Fruit fly (Drosophila melanogaster) whole organism, prepupa: ENCODE results near the gene 140up.

Experiments
- CG10631 ChIP-seq: fragments of 200-800 bp; sonication (Bioruptor generic); optimal IDR thresholded peaks from 2 replicates; lab custom pipeline; 2016; ENCODE audit warnings: missing biosample characterization, missing genetic modification characterization
- CG10669 ChIP-seq: fragments of 200-800 bp; sonication (Bioruptor generic); optimal IDR thresholded peaks from 3 replicates; lab custom pipeline; 2018; ENCODE audit warnings: missing biosample characterization, mild to moderate bottlenecking, missing genetic modification characterization, moderate library complexity
- CG11294 ChIP-seq: fragments of 200-800 bp; sonication (Bioruptor generic); IDR thresholded peaks from 2 replicates; pipeline ENCODE4 v1.3.6; 2022; ENCODE audit warnings: missing biosample characterization, missing genetic modification characterization
- CG11762 ChIP-seq: fragments of 200-800 bp; sonication (Bioruptor generic); optimal IDR thresholded peaks from 3 replicates; lab custom pipeline; 2016; ENCODE audit warnings: missing biosample characterization, missing genetic modification characterization; ENCODE audit not compliant: insufficient read depth
- CG11902 ChIP-seq: fragments of 200-800 bp; sonication (Bioruptor generic); optimal IDR thresholded peaks from 3 replicates; lab custom pipeline; 2016; ENCODE audit warnings: missing biosample characterization, missing genetic modification characterization
- CG15336 ChIP-seq: fragments of 200-800 bp; sonication (Bioruptor generic); IDR thresholded peaks from 2 replicates; pipeline ENCODE4 v1.3.6; 2022; ENCODE audit warnings: missing biosample characterization, missing genetic modification characterization
- CG1621 ChIP-seq: fragments of 200-800 bp; sonication (Bioruptor generic); optimal IDR thresholded peaks from 3 replicates; lab custom pipeline; 2018; ENCODE audit warnings: missing biosample characterization, mild to moderate bottlenecking, missing genetic modification characterization
- CG16779 ChIP-seq: fragments of 200-800 bp; sonication (Bioruptor generic); optimal IDR thresholded peaks from 3 replicates; lab custom pipeline; 2017; ENCODE audit warnings: missing biosample characterization, mild to moderate bottlenecking, missing genetic modification characterization
- CG3032 ChIP-seq: fragments of 200-800 bp; optimal IDR thresholded peaks from 2 replicates; lab custom pipeline; 2019; ENCODE audit warnings: missing biosample characterization, mild to moderate bottlenecking, missing genetic modification characterization, moderate library complexity
- CG31627 ChIP-seq: fragments of 200-800 bp; sonication (Bioruptor generic); optimal IDR thresholded peaks from 3 replicates; lab custom pipeline; 2016; ENCODE audit warnings: missing biosample characterization, missing genetic modification characterization
- CG32006 ChIP-seq: fragments of 200-800 bp; sonication (Bioruptor generic); optimal IDR thresholded peaks from 3 replicates; lab custom pipeline; 2017; ENCODE audit warnings: missing biosample characterization, mild to moderate bottlenecking, missing genetic modification characterization
- CG34406 ChIP-seq: fragments of 200-800 bp; sonication (Bioruptor generic); optimal IDR thresholded peaks from 3 replicates; lab custom pipeline; 2016; ENCODE audit warnings: missing biosample characterization, missing genetic modification characterization
- CG3919 ChIP-seq: fragments of 200-800 bp; sonication (Bioruptor generic); optimal IDR thresholded peaks from 3 replicates; lab custom pipeline; 2016; ENCODE audit warnings: missing biosample characterization, missing genetic modification characterization
- CG6163 ChIP-seq: fragments of 200-800 bp; sonication (Bioruptor generic); IDR thresholded peaks from 3 replicates; pipeline ENCODE4 v1.3.6; 2022; ENCODE audit warnings: missing biosample characterization, missing genetic modification characterization
- CG6276 ChIP-seq: fragments of 200-800 bp; sonication (Bioruptor generic); optimal IDR thresholded peaks from 2 replicates; lab custom pipeline; 2017; ENCODE audit warnings: missing biosample characterization, mild to moderate bottlenecking, missing genetic modification characterization
- CG6792 ChIP-seq: fragments of 200-800 bp; sonication (Bioruptor generic); optimal IDR thresholded peaks from 3 replicates; lab custom pipeline; 2016; ENCODE audit warnings: missing biosample characterization, missing genetic modification characterization
- CG6808 ChIP-seq: fragments of 200-800 bp; sonication (Bioruptor generic); optimal IDR thresholded peaks from 3 replicates; lab custom pipeline; 2017; ENCODE audit warnings: missing biosample characterization, missing genetic modification characterization, mild to moderate bottlenecking, moderate library complexity, missing genetic modification reagents
- CG6854 ChIP-seq: fragments of 200-800 bp; sonication (Bioruptor generic); optimal IDR thresholded peaks from 2 replicates; lab custom pipeline; 2017; ENCODE audit warnings: missing biosample characterization, mild to moderate bottlenecking, missing genetic modification characterization
- CG7368 ChIP-seq: fragments of 200-800 bp; sonication (Bioruptor generic); optimal IDR thresholded peaks from 3 replicates; lab custom pipeline; 2016; ENCODE audit warnings: missing biosample characterization, missing genetic modification characterization
- CG8119 ChIP-seq: fragments of 200-800 bp; sonication (Bioruptor generic); IDR thresholded peaks from 3 replicates; pipeline ENCODE4 v1.3.6; 2022; ENCODE audit warnings: missing biosample characterization, missing genetic modification characterization
- CG8319 ChIP-seq: fragments of 200-800 bp; sonication (Bioruptor generic); optimal IDR thresholded peaks from 3 replicates; lab custom pipeline; 2016; ENCODE audit warnings: missing biosample characterization, missing genetic modification characterization
- CG8632 ChIP-seq: fragments of 200-800 bp; sonication (Bioruptor generic); optimal IDR thresholded peaks from 3 replicates; lab custom pipeline; 2016; ENCODE audit warnings: missing biosample characterization, missing genetic modification characterization
- CG9139 ChIP-seq: fragments of 200-800 bp; sonication (Bioruptor generic); optimal IDR thresholded peaks from 3 replicates; lab custom pipeline; 2017; ENCODE audit warnings: missing biosample characterization, mild to moderate bottlenecking, missing genetic modification characterization
- Eip75B ChIP-seq: fragments of 200-800 bp; sonication (Bioruptor generic); optimal IDR thresholded peaks from 3 replicates; lab custom pipeline; 2016; ENCODE audit warnings: missing biosample characterization, missing genetic modification characterization
- Eip78C ChIP-seq: fragments of 200-800 bp; sonication (Bioruptor generic); peaks from one replicate; lab custom pipeline; 2016; ENCODE audit warnings: missing biosample characterization, missing genetic modification characterization
- Ets21C ChIP-seq: fragments of 200-800 bp; sonication (Bioruptor generic); optimal IDR thresholded peaks from 3 replicates; lab custom pipeline; 2016; ENCODE audit warnings: missing biosample characterization, missing genetic modification characterization
- Ets96B ChIP-seq: fragments of 200-800 bp; optimal IDR thresholded peaks from 2 replicates; lab custom pipeline; 2019; ENCODE audit warnings: missing biosample characterization, mild to moderate bottlenecking, missing genetic modification characterization, moderate library complexity
- Gug ChIP-seq: fragments of 200-800 bp; sonication (Bioruptor generic); IDR thresholded peaks from 2 replicates; pipeline ENCODE4 v1.3.6; 2022; ENCODE audit warnings: missing biosample characterization, missing genetic modification characterization
- Hr38 ChIP-seq: sonication (Bioruptor generic); optimal IDR thresholded peaks from 2 replicates; lab custom pipeline; 2016; ENCODE audit warnings: missing biosample characterization, missing genetic modification characterization
- Hr39 ChIP-seq: fragments of 200-800 bp; sonication (Bioruptor generic); optimal IDR thresholded peaks from 2 replicates; lab custom pipeline; 2016; ENCODE audit warnings: missing biosample characterization, missing genetic modification characterization
- Hr4 ChIP-seq: fragments of 200-800 bp; sonication (Bioruptor generic); optimal IDR thresholded peaks from 3 replicates; lab custom pipeline; 2016; ENCODE audit warnings: missing biosample characterization, missing genetic modification characterization
- Lpt ChIP-seq: fragments of 200-800 bp; sonication (Bioruptor generic); optimal IDR thresholded peaks from 3 replicates; lab custom pipeline; 2016; ENCODE audit warnings: missing biosample characterization, missing genetic modification characterization
- Met ChIP-seq: fragments of 200-800 bp; sonication (Bioruptor generic); optimal IDR thresholded peaks from 3 replicates; lab custom pipeline; 2016; ENCODE audit warnings: missing biosample characterization, missing genetic modification characterization
- OdsH ChIP-seq: fragments of 200-800 bp; sonication (Bioruptor generic); optimal IDR thresholded peaks from 3 replicates; lab custom pipeline; 2016; ENCODE audit warnings: missing biosample characterization, missing genetic modification characterization
- Sox102F ChIP-seq: fragments of 200-800 bp; sonication (Bioruptor generic); optimal IDR thresholded peaks from 2 replicates; lab custom pipeline; 2016; ENCODE audit warnings: missing biosample characterization, mild to moderate bottlenecking, missing genetic modification characterization
- achi ChIP-seq: fragments of 200-800 bp; sonication (Bioruptor generic); optimal IDR thresholded peaks from 3 replicates; lab custom pipeline; 2016; ENCODE audit warnings: missing biosample characterization, missing genetic modification characterization
- acj6 ChIP-seq: fragments of 200-800 bp; sonication (Bioruptor generic); optimal IDR thresholded peaks from 3 replicates; lab custom pipeline; 2016; ENCODE audit warnings: missing biosample characterization, missing genetic modification characterization
- dac ChIP-seq: fragments of 200-800 bp; sonication (Bioruptor generic); optimal IDR thresholded peaks from 2 replicates; lab custom pipeline; 2017; ENCODE audit warnings: missing biosample characterization, mild to moderate bottlenecking, missing genetic modification characterization
- dsx ChIP-seq: fragments of 200-800 bp; optimal IDR thresholded peaks from 3 replicates; lab custom pipeline; 2019; ENCODE audit warnings: missing biosample characterization, mild to moderate bottlenecking, missing genetic modification characterization, moderate library complexity; ENCODE audit not compliant: poor library complexity, severe bottlenecking
- eg ChIP-seq: fragments of 200-800 bp; sonication (Bioruptor generic); IDR thresholded peaks from 3 replicates; pipeline ENCODE4 v1.3.6; 2022; ENCODE audit warnings: missing biosample characterization, missing genetic modification characterization
- fd59A ChIP-seq: fragments of 200-800 bp; sonication (Bioruptor generic); optimal IDR thresholded peaks from 2 replicates; lab custom pipeline; 2017; ENCODE audit warnings: missing biosample characterization, mild to moderate bottlenecking, missing genetic modification characterization, missing genetic modification reagents
- fd85E ChIP-seq: fragments of 200-800 bp; sonication (Bioruptor generic); optimal IDR thresholded peaks from 3 replicates; lab custom pipeline; 2016; ENCODE audit warnings: missing biosample characterization, missing genetic modification characterization
- fkh ChIP-seq: fragments of 200-800 bp; sonication (Bioruptor generic); optimal IDR thresholded peaks from 3 replicates; lab custom pipeline; 2017; ENCODE audit warnings: missing biosample characterization, mild to moderate bottlenecking, missing genetic modification characterization, moderate library complexity
- lz ChIP-seq: fragments of 200-800 bp; sonication (Bioruptor generic); optimal IDR thresholded peaks from 3 replicates; lab custom pipeline; 2016; ENCODE audit warnings: missing biosample characterization, missing genetic modification characterization
- net ChIP-seq: fragments of 200-800 bp; sonication (Bioruptor generic); optimal IDR thresholded peaks from 3 replicates; lab custom pipeline; 2016; ENCODE audit warnings: missing biosample characterization, missing genetic modification characterization
- pdm3 ChIP-seq: fragments of 200-800 bp; sonication (Bioruptor generic); optimal IDR thresholded peaks from 3 replicates; lab custom pipeline; 2016; ENCODE audit warnings: missing biosample characterization, missing genetic modification characterization
- spab ChIP-seq: fragments of 200-800 bp; sonication (Bioruptor generic); optimal IDR thresholded peaks from 2 replicates; lab custom pipeline; 2017; ENCODE audit warnings: missing biosample characterization, mild to moderate bottlenecking, missing genetic modification characterization, missing genetic modification reagents
- ss ChIP-seq, 2 experiments: fragments of 200-800 bp; sonication (Bioruptor generic); optimal IDR thresholded peaks; 2 replicates in 1 of 2; 3 replicates in 1 of 2; lab custom pipeline; 2017 to 2018; ENCODE audit warnings: mild to moderate bottlenecking in 2 of 2, missing biosample characterization in 2 of 2, missing genetic modification characterization in 2 of 2, moderate library complexity in 1 of 2
- svp ChIP-seq: fragments of 200-800 bp; sonication (Bioruptor generic); peaks from one replicate; lab custom pipeline; 2016; ENCODE audit warnings: missing biosample characterization, missing genetic modification characterization
- topi ChIP-seq: fragments of 200-800 bp; sonication (Bioruptor generic); optimal IDR thresholded peaks from 3 replicates; lab custom pipeline; 2016; ENCODE audit warnings: missing biosample characterization, missing genetic modification characterization
- vri ChIP-seq: fragments of 200-800 bp; sonication (Bioruptor generic); optimal IDR thresholded peaks from 3 replicates; lab custom pipeline; 2016; ENCODE audit warnings: missing biosample characterization, mild to moderate bottlenecking, missing genetic modification characterization

The 140up gene

dm6 chr3R:14108158-14108921 is 17.0 kb downstream of the 140up start, which contains the start of gene CG12402:
Gene CG12402 (minus strand): TSS chr3R:14108321.
- peak; percentile 18 for TF ChIP-seq fd59A (GFP tag; lab: Kevin White, UChicago)
- TF ChIP-seq fkh (GFP tag; lab: Kevin White, UChicago) = peak; percentile 94
- TF ChIP-seq CG10631 (GFP tag; lab: Kevin White, UChicago) = peak; percentile 37
- peak; percentile 60; the same call in 1 of the 2 replicates for TF ChIP-seq CG15336 (GFP tag; lab: Robert Waterston, UW)
- peak in 1 of 2 experiments; percentile 35 for TF ChIP-seq ss (GFP tag; optimal IDR thresholded peaks at IDR 0.05; lab: Kevin White, UChicago)
- TF ChIP-seq CG6163 (GFP tag; lab: Robert Waterston, UW) = peak; percentile 57; the same call in 1 of the 3 replicates
- no peak for TF ChIP-seq CG3032 (tag; lab: Kevin White, UChicago)
- TF ChIP-seq CG7368 (GFP tag; lab: Kevin White, UChicago) = peak; percentile 23
- TF ChIP-seq Sox102F (GFP tag; lab: Kevin White, UChicago) = peak; percentile 26
- TF ChIP-seq CG6808 = peak; percentile 30
- TF ChIP-seq OdsH (GFP tag; lab: Kevin White, UChicago) = peak; percentile 6
- TF ChIP-seq CG8119 = peak; percentile 53
- peak; percentile 85 for TF ChIP-seq Eip75B (GFP tag; lab: Kevin White, UChicago)
- TF ChIP-seq fd85E (GFP tag; lab: Kevin White, UChicago) = no peak
- TF ChIP-seq Ets21C (GFP tag; lab: Kevin White, UChicago) = no peak
- peak; percentile 34 for TF ChIP-seq achi (GFP tag; lab: Kevin White, UChicago)
- peak; percentile 35 for TF ChIP-seq CG10669 (GFP tag; lab: Kevin White, UChicago)
- TF ChIP-seq Hr4 (GFP tag; lab: Kevin White, UChicago) = peak; percentile 14
- no peak for TF ChIP-seq lz (GFP tag; lab: Kevin White, UChicago)
- peak; percentile 19 for TF ChIP-seq acj6 (GFP tag; lab: Kevin White, UChicago)
- TF ChIP-seq CG6854 (GFP tag; lab: Kevin White, UChicago) = no peak
- no peak for TF ChIP-seq CG1621 (tag; lab: Kevin White, UChicago)
- TF ChIP-seq CG16779 (tag; lab: Kevin White, UChicago) = peak; percentile 11
- peak; percentile 69 for TF ChIP-seq eg (GFP tag; lab: Robert Waterston, UW)
- TF ChIP-seq dsx (GFP tag; lab: Kevin White, UChicago) = no peak
- TF ChIP-seq vri (GFP tag; lab: Kevin White, UChicago) = peak; percentile 64
- TF ChIP-seq Hr38 (GFP tag; lab: Kevin White, UChicago) = no peak
- no peak for TF ChIP-seq CG11762
- TF ChIP-seq topi (GFP tag; lab: Kevin White, UChicago) = no peak
- TF ChIP-seq CG11294 (GFP tag; lab: Robert Waterston, UW) = peak; percentile 51
- TF ChIP-seq spab = peak; percentile 24
- no peak for TF ChIP-seq svp (GFP tag; lab: Kevin White, UChicago)
- TF ChIP-seq CG8632 (GFP tag; lab: Kevin White, UChicago) = peak; percentile 38
- peak; percentile 17 for TF ChIP-seq CG34406
- no peak for TF ChIP-seq CG8319 (GFP tag; lab: Kevin White, UChicago)
- TF ChIP-seq dac (GFP tag; lab: Kevin White, UChicago) = peak; percentile 35
- TF ChIP-seq CG6276 = peak; percentile 43
- TF ChIP-seq pdm3 = peak; percentile 49
- peak; percentile 45 for TF ChIP-seq net (GFP tag; lab: Kevin White, UChicago)
- no peak for TF ChIP-seq CG9139 (GFP tag; lab: Kevin White, UChicago)
- TF ChIP-seq Lpt (GFP tag; lab: Kevin White, UChicago) = peak; percentile 14
- TF ChIP-seq CG11902 (GFP tag; lab: Kevin White, UChicago) = no peak
- TF ChIP-seq Gug (GFP tag; lab: Robert Waterston, UW) = peak; percentile 50
- TF ChIP-seq Met (GFP tag; lab: Kevin White, UChicago) = no peak
- TF ChIP-seq CG3919 (GFP tag; lab: Kevin White, UChicago) = peak; percentile 60
- TF ChIP-seq CG31627 = no peak
- TF ChIP-seq Hr39 = peak; percentile 58
- peak; percentile 35 for TF ChIP-seq CG32006 (GFP tag; lab: Kevin White, UChicago)
- peak; percentile 6 for TF ChIP-seq Ets96B
- TF ChIP-seq Eip78C (GFP tag; lab: Kevin White, UChicago) = peak; percentile 88
- peak; percentile 49 for TF ChIP-seq CG6792 (GFP tag; lab: Kevin White, UChicago)
